Fruit fly (Drosophila melanogaster) whole organism, embryonic: Measurements from ENCODE around the gene Tmem214.

Source experiments
- Atf6 ChIP-seq: fragments of 200-800 bp; sonication (Bioruptor generic); IDR thresholded peaks from 2 replicates; pipeline ENCODE4 v1.3.6; 2022; ENCODE audit warnings: missing biosample characterization, missing genetic modification characterization
- CG10267 ChIP-seq: fragments of 200-800 bp; sonication (Bioruptor generic); optimal IDR thresholded peaks from 2 replicates; lab custom pipeline; 2018; ENCODE audit warnings: missing biosample characterization, mild to moderate bottlenecking, missing genetic modification characterization, moderate library complexity
- CG10274 ChIP-seq: fragments of 200-800 bp; sonication (Bioruptor generic); optimal IDR thresholded peaks from 3 replicates; lab custom pipeline; 2017; ENCODE audit warnings: missing biosample characterization, mild to moderate bottlenecking, missing genetic modification characterization
- CG11093 ChIP-seq: fragments of 200-800 bp; sonication (Bioruptor generic); IDR thresholded peaks from 3 replicates; pipeline ENCODE4 v1.3.6; 2022; ENCODE audit warnings: missing biosample characterization, missing genetic modification characterization
- CG11696 ChIP-seq: fragments of 200-800 bp; sonication (Bioruptor generic); IDR thresholded peaks from 2 replicates; pipeline ENCODE4 v1.3.6; 2022; ENCODE audit warnings: missing biosample characterization, missing genetic modification characterization
- CG12155 ChIP-seq: fragments of 200-800 bp; sonication (Bioruptor generic); optimal IDR thresholded peaks from 3 replicates; lab custom pipeline; 2016; ENCODE audit warnings: missing biosample characterization, missing genetic modification characterization
- CG1233 ChIP-seq: fragments of 200-800 bp; sonication (Bioruptor generic); optimal IDR thresholded peaks from 4 replicates; lab custom pipeline; 2018; ENCODE audit warnings: missing biosample characterization, mild to moderate bottlenecking, missing genetic modification characterization
- CG12659 ChIP-seq: fragments of 200-800 bp; sonication (Bioruptor generic); optimal IDR thresholded peaks from 3 replicates; lab custom pipeline; 2017; ENCODE audit warnings: mild to moderate bottlenecking, missing biosample characterization, missing genetic modification reagents, missing genetic modification characterization
- CG13775 ChIP-seq: fragments of 200-800 bp; sonication (Bioruptor generic); optimal IDR thresholded peaks from 3 replicates; lab custom pipeline; 2017; ENCODE audit warnings: missing biosample characterization, mild to moderate bottlenecking, missing genetic modification characterization
- CG14667 ChIP-seq: fragments of 200-800 bp; sonication (Bioruptor generic); IDR thresholded peaks from 2 replicates; pipeline ENCODE4 v1.3.6; 2022; ENCODE audit warnings: missing biosample characterization, missing genetic modification characterization
- CG14710 ChIP-seq: fragments of 200-800 bp; sonication (Bioruptor generic); optimal IDR thresholded peaks from 3 replicates; lab custom pipeline; 2019; ENCODE audit warnings: missing biosample characterization, mild to moderate bottlenecking, missing genetic modification characterization, moderate library complexity
- CG15601 ChIP-seq: fragments of 200-800 bp; sonication (Bioruptor generic); optimal IDR thresholded peaks from 3 replicates; lab custom pipeline; 2019; ENCODE audit warnings: missing biosample characterization, mild to moderate bottlenecking, missing genetic modification characterization, moderate library complexity
- CG15696 ChIP-seq: fragments of 200-800 bp; sonication (Bioruptor generic); optimal IDR thresholded peaks from 2 replicates; lab custom pipeline; 2019; ENCODE audit warnings: missing biosample characterization, mild to moderate bottlenecking, missing genetic modification characterization, moderate library complexity
- CG1602 ChIP-seq: fragments of 200-800 bp; sonication (Bioruptor generic); optimal IDR thresholded peaks from 3 replicates; lab custom pipeline; 2016; ENCODE audit warnings: missing biosample characterization, missing genetic modification characterization
- CG16779 ChIP-seq: fragments of 200-800 bp; sonication (Bioruptor generic); IDR thresholded peaks from 2 replicates; pipeline ENCODE4 v1.3.6; 2022; ENCODE audit warnings: missing biosample characterization, missing genetic modification characterization
- CG3838 ChIP-seq: fragments of 200-800 bp; sonication (Bioruptor generic); optimal IDR thresholded peaks from 3 replicates; lab custom pipeline; 2016; ENCODE audit warnings: missing biosample characterization, missing genetic modification characterization
- CG4404 ChIP-seq: fragments of 200-800 bp; sonication (Bioruptor generic); IDR thresholded peaks from 2 replicates; pipeline ENCODE4 v1.3.6; 2022; ENCODE audit warnings: missing biosample characterization, missing genetic modification characterization
- CG6683 ChIP-seq: fragments of 200-800 bp; sonication (Bioruptor generic); optimal IDR thresholded peaks from 2 replicates; lab custom pipeline; 2017; ENCODE audit warnings: missing biosample characterization, mild to moderate bottlenecking, missing genetic modification characterization, missing genetic modification reagents
- CG7987 ChIP-seq: fragments of 200-800 bp; sonication (Bioruptor generic); optimal IDR thresholded peaks from 2 replicates; lab custom pipeline; 2018; ENCODE audit warnings: missing biosample characterization, mild to moderate bottlenecking, missing genetic modification characterization, moderate library complexity
- Camta ChIP-seq: fragments of 200-800 bp; sonication (Bioruptor generic); optimal IDR thresholded peaks from 2 replicates; lab custom pipeline; 2016; ENCODE audit warnings: missing biosample characterization, missing genetic modification characterization
- Dad ChIP-seq: fragments of 200-800 bp; sonication (Bioruptor generic); optimal IDR thresholded peaks from 3 replicates; lab custom pipeline; 2016; ENCODE audit warnings: missing biosample characterization, missing genetic modification characterization
- Deaf1 ChIP-seq: fragments of 200-800 bp; optimal IDR thresholded peaks from 3 replicates; lab custom pipeline; 2019; ENCODE audit warnings: missing biosample characterization, mild to moderate bottlenecking, missing genetic modification characterization, moderate library complexity
- Doc3 ChIP-seq: fragments of 200-800 bp; sonication (Bioruptor generic); IDR thresholded peaks from 3 replicates; pipeline ENCODE4 v1.3.6; 2022; ENCODE audit warnings: missing biosample characterization, missing genetic modification characterization; ENCODE audit not compliant: partially characterized antibody
- Elba2 ChIP-seq: fragments of 200-800 bp; sonication (Bioruptor generic); optimal IDR thresholded peaks from 3 replicates; lab custom pipeline; 2016; ENCODE audit warnings: missing biosample characterization, missing genetic modification characterization
- Fer1 ChIP-seq: fragments of 200-800 bp; sonication (Bioruptor generic); optimal IDR thresholded peaks from 2 replicates; lab custom pipeline; 2017; ENCODE audit warnings: missing biosample characterization, mild to moderate bottlenecking, missing genetic modification characterization
- H2.0 ChIP-seq: fragments of 200-800 bp; sonication (Bioruptor generic); IDR thresholded peaks from 2 replicates; pipeline ENCODE4 v1.3.6; 2022; ENCODE audit warnings: missing biosample characterization, missing genetic modification characterization
- HLH54F ChIP-seq: fragments of 200-800 bp; sonication (Bioruptor generic); optimal IDR thresholded peaks from 3 replicates; lab custom pipeline; 2016; ENCODE audit warnings: missing biosample characterization, missing genetic modification characterization
- Hr51 ChIP-seq, 2 experiments: fragments of 200-800 bp; sonication (Bioruptor generic); optimal IDR thresholded peaks; 2 replicates in 1 of 2; 3 replicates in 1 of 2; lab custom pipeline; 2016 to 2018; ENCODE audit warnings: missing biosample characterization in 2 of 2, missing genetic modification characterization in 2 of 2, mild to moderate bottlenecking in 1 of 2, moderate library complexity in 1 of 2
- Six4 ChIP-seq: fragments of 200-800 bp; sonication (Bioruptor generic); optimal IDR thresholded peaks from 2 replicates; lab custom pipeline; 2016; ENCODE audit warnings: missing biosample characterization, missing genetic modification characterization
- ab ChIP-seq: fragments of 200-800 bp; sonication (Bioruptor generic); optimal IDR thresholded peaks from 2 replicates; lab custom pipeline; 2016; ENCODE audit warnings: missing biosample characterization, missing genetic modification characterization
- ara ChIP-seq: fragments of 200-800 bp; sonication (Bioruptor generic); IDR thresholded peaks from 2 replicates; pipeline ENCODE4 v1.3.6; 2022; ENCODE audit warnings: missing biosample characterization, missing genetic modification characterization
- br ChIP-seq: fragments of >200 bp; optimal IDR thresholded peaks from 2 replicates; lab custom pipeline; 2017
- cas ChIP-seq: fragments of 200-800 bp; sonication (Bioruptor generic); IDR thresholded peaks from 2 replicates; pipeline ENCODE4 v1.3.6; 2022; ENCODE audit warnings: missing biosample characterization, missing genetic modification characterization
- dati ChIP-seq: fragments of 200-800 bp; sonication (Bioruptor generic); IDR thresholded peaks from 2 replicates; pipeline ENCODE4 v1.3.6; 2022; ENCODE audit warnings: missing biosample characterization, missing genetic modification characterization
- fd3F ChIP-seq: fragments of 200-800 bp; sonication (Bioruptor generic); optimal IDR thresholded peaks from 2 replicates; lab custom pipeline; 2018; ENCODE audit warnings: missing biosample characterization, mild to moderate bottlenecking, missing genetic modification characterization, moderate library complexity
- gem ChIP-seq: fragments of 200-800 bp; sonication (Bioruptor generic); optimal IDR thresholded peaks from 2 replicates; lab custom pipeline; 2019; ENCODE audit warnings: missing biosample characterization, mild to moderate bottlenecking, missing genetic modification characterization, moderate library complexity
- h ChIP-seq: fragments of >200 bp; optimal IDR thresholded peaks from 2 replicates; lab custom pipeline; 2017
- hth ChIP-seq: fragments of >200 bp; optimal IDR thresholded peaks from 2 replicates; lab custom pipeline; 2017; ENCODE audit warnings: inconsistent platforms
- ken ChIP-seq: fragments of 200-800 bp; sonication (Bioruptor generic); IDR thresholded peaks from 3 replicates; pipeline ENCODE4 v1.3.6; 2022; ENCODE audit warnings: missing biosample characterization, missing genetic modification characterization
- klu ChIP-seq: fragments of 200-800 bp; sonication (Bioruptor generic); IDR thresholded peaks from 2 replicates; pipeline ENCODE4 v1.3.6; 2022; ENCODE audit warnings: missing biosample characterization, missing genetic modification characterization
- lbe ChIP-seq: fragments of 200-800 bp; sonication (Bioruptor generic); optimal IDR thresholded peaks from 2 replicates; lab custom pipeline; 2016; ENCODE audit warnings: missing biosample characterization, mild to moderate bottlenecking, missing genetic modification characterization
- nerfin-1 ChIP-seq: fragments of 200-800 bp; sonication (Bioruptor generic); optimal IDR thresholded peaks from 3 replicates; lab custom pipeline; 2019; ENCODE audit warnings: missing biosample characterization, mild to moderate bottlenecking, missing genetic modification characterization, moderate library complexity
- peb ChIP-seq: fragments of 200-800 bp; sonication (Bioruptor generic); IDR thresholded peaks from 2 replicates; pipeline ENCODE4 v1.3.6; 2022; ENCODE audit warnings: missing biosample characterization, missing genetic modification characterization
- pho ChIP-seq: fragments of 200-800 bp; sonication (Bioruptor generic); optimal IDR thresholded peaks from 2 replicates; lab custom pipeline; 2016; ENCODE audit warnings: missing biosample characterization, missing genetic modification characterization
- prd ChIP-seq, 3 experiments: fragments of >200 bp in 2 of 3; fragments of 200-800 bp in 1 of 3; sonication (Bioruptor generic) in 1 of 3; optimal IDR thresholded peaks in 2 of 3; IDR thresholded peaks in 1 of 3; 2 replicates in 2 of 3; 3 replicates in 1 of 3; pipeline versions ENCODE4 v1.3.6 to Lab custom; 2017 to 2022; ENCODE audit warnings: missing biosample characterization in 1 of 3, missing genetic modification characterization in 1 of 3
- sima ChIP-seq: fragments of 200-800 bp; sonication (Bioruptor generic); optimal IDR thresholded peaks from 2 replicates; lab custom pipeline; 2016; ENCODE audit warnings: missing biosample characterization, missing genetic modification characterization
- stwl ChIP-seq: fragments of 200-800 bp; sonication (Bioruptor generic); optimal IDR thresholded peaks from 3 replicates; lab custom pipeline; 2018; ENCODE audit warnings: missing biosample characterization, mild to moderate bottlenecking, missing genetic modification characterization, moderate library complexity
- toy ChIP-seq: fragments of 200-800 bp; sonication (Bioruptor generic); IDR thresholded peaks from 2 replicates; pipeline ENCODE4 v1.3.6; 2022; ENCODE audit warnings: missing biosample characterization, missing genetic modification characterization
- ttk ChIP-seq: fragments of 200-800 bp; sonication (Bioruptor generic); IDR thresholded peaks from 2 replicates; pipeline ENCODE4 v2.1.2; 2022; ENCODE audit warnings: missing biosample characterization, missing genetic modification characterization
- usp ChIP-seq: fragments of >200 bp; optimal IDR thresholded peaks from 2 replicates; lab custom pipeline; 2017; ENCODE audit warnings: missing biosample characterization, missing genetic modification characterization
- z ChIP-seq: fragments of 200-800 bp; sonication (Bioruptor generic); IDR thresholded peaks from 3 replicates; pipeline ENCODE4 v1.3.6; 2022; ENCODE audit warnings: missing biosample characterization, missing genetic modification characterization
- zen2 ChIP-seq: fragments of 200-800 bp; sonication (Bioruptor generic); IDR thresholded peaks from 3 replicates; pipeline ENCODE4 v1.3.6; 2022; ENCODE audit warnings: missing biosample characterization, missing genetic modification characterization; ENCODE audit not compliant: partially characterized antibody

Tmem214 gene

DNA sequence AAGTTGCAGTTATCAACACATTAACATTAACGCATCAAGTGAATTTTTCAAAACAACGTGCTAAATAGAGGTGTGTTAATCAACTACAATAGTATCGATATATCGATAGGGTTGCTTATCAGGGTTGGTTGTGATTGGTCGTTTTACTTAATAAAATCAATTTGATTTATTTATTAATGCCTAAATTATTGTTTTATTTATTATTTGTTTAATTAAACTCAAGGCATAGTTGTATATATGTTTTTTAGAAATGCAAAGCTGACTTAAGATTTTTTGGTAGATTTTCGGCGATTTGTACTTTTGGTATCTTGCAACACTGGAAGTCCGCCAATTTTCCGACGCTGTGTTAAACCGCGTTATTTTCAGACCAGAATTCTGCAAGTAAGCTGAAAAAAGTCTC, 40.9 kb upstream of the Tmem214 start, which contains the start of the genes Art8 and dUTPase (continued):
- TF ChIP-seq ttk (GFP tag; lab: Robert Waterston, UW): peak; percentile 29; the same call in 1 of the 2 replicates
- TF ChIP-seq h (lab: Kevin White, UChicago): no peak
- TF ChIP-seq br (lab: Kevin White, UChicago): no peak
- TF ChIP-seq dati (GFP tag; lab: Robert Waterston, UW): no peak
- no peak; the same call in 2 of the 3 replicates for TF ChIP-seq zen2
- peak; percentile 76 for TF ChIP-seq CG12155
- TF ChIP-seq z: no peak
- TF ChIP-seq Fer1 (GFP tag; lab: Kevin White, UChicago): peak; percentile 73
- TF ChIP-seq prd (optimal IDR thresholded peaks at IDR 0.05; lab: Kevin White, UChicago): no peak
- peak; percentile 76 for TF ChIP-seq prd (GFP tag; IDR thresholded peaks at IDR 0.05; lab: Robert Waterston, UW)
- peak; percentile 86 for TF ChIP-seq gem (tag; lab: Kevin White, UChicago)
- TF ChIP-seq lbe (GFP tag; lab: Kevin White, UChicago): peak; percentile 85
- peak; percentile 90 for TF ChIP-seq CG14710
- TF ChIP-seq nerfin-1: peak; percentile 56
- TF ChIP-seq hth (lab: Kevin White, UChicago): no peak
- peak; percentile 53 for TF ChIP-seq H2.0
- TF ChIP-seq ara (GFP tag; lab: Robert Waterston, UW): peak; percentile 73
- peak; percentile 34 for TF ChIP-seq pho (GFP tag; lab: Kevin White, UChicago)
- no peak for TF ChIP-seq peb (GFP tag; lab: Robert Waterston, UW)
- no peak for TF ChIP-seq sima (GFP tag; lab: Kevin White, UChicago)
- peak; percentile 62 for TF ChIP-seq fd3F (GFP tag; lab: Kevin White, UChicago)
- peak; percentile 58; the same call in 1 of the 2 replicates for TF ChIP-seq cas (GFP tag; lab: Robert Waterston, UW)
- TF ChIP-seq CG15601 (tag; lab: Kevin White, UChicago): peak; percentile 66
- TF ChIP-seq Elba2 (GFP tag; lab: Kevin White, UChicago): peak; percentile 44
- no peak for TF ChIP-seq CG10274 (GFP tag; lab: Kevin White, UChicago)
- TF ChIP-seq CG15696 (tag; lab: Kevin White, UChicago): peak; percentile 60
- TF ChIP-seq CG1233 (GFP tag; lab: Kevin White, UChicago): peak; percentile 56
- peak; percentile 22; the same call in 1 of the 2 replicates for TF ChIP-seq klu (GFP tag; lab: Robert Waterston, UW)
- TF ChIP-seq HLH54F (GFP tag; lab: Kevin White, UChicago): peak; percentile 45
- peak; percentile 52; the same call in 1 of the 2 replicates for TF ChIP-seq CG4404
- peak; percentile 99 for TF ChIP-seq CG10267 (tag; lab: Kevin White, UChicago)
- peak; percentile 88 for TF ChIP-seq Doc3 (GFP tag; lab: Robert Waterston, UW)
- peak; percentile 86 for TF ChIP-seq stwl (tag; lab: Kevin White, UChicago)
- TF ChIP-seq ab: no peak
- peak; percentile 48; the same call in 1 of the 2 replicates for TF ChIP-seq CG14667
- peak; percentile 79 for TF ChIP-seq CG13775 (GFP tag; lab: Kevin White, UChicago)
- TF ChIP-seq CG11093: no peak
- TF ChIP-seq usp (GFP tag; lab: Kevin White, UChicago): no peak
- TF ChIP-seq CG11696 (GFP tag; lab: Robert Waterston, UW): 0 out of 2 replicates have a peak, but pooled peaks have one; percentile 29
- TF ChIP-seq CG16779 (GFP tag; lab: Robert Waterston, UW): no peak
- peak; percentile 51 for TF ChIP-seq Dad (GFP tag; lab: Kevin White, UChicago)
- TF ChIP-seq ken (GFP tag; lab: Robert Waterston, UW): peak; percentile 62; the same call in 1 of the 3 replicates
- TF ChIP-seq CG6683 (GFP tag; lab: Kevin White, UChicago): peak; percentile 44
- peak; percentile 15 for TF ChIP-seq Camta (GFP tag; lab: Kevin White, UChicago)
- peak in 1 of 2 experiments; percentile 34 for TF ChIP-seq Hr51 (GFP tag; optimal IDR thresholded peaks at IDR 0.05; lab: Kevin White, UChicago)
- TF ChIP-seq toy (GFP tag; lab: Robert Waterston, UW): no peak
- TF ChIP-seq CG3838 (GFP tag; lab: Kevin White, UChicago): no peak
- TF ChIP-seq CG1602: peak; percentile 74
- no peak for TF ChIP-seq Deaf1 (tag; lab: Kevin White, UChicago)
- TF ChIP-seq CG12659 (GFP tag; lab: Kevin White, UChicago): peak; percentile 90
- peak; percentile 78 for TF ChIP-seq Atf6
- TF ChIP-seq Six4 (GFP tag; lab: Kevin White, UChicago): peak; percentile 75
- no peak for TF ChIP-seq CG7987 (GFP tag; lab: Kevin White, UChicago)
